Worm (Caenorhabditis elegans) whole organism, L4/young adult: ENCODE data around the gene lin-54.

Experiments
- W03F9.2 ChIP-seq: fragments of 150-350 bp; optimal IDR thresholded peaks from 2 replicates; lab custom pipeline; 2014; ENCODE audit warnings: missing biosample characterization, missing genetic modification characterization
- dao-5 ChIP-seq: sonication (generic microtip); optimal IDR thresholded peaks from 2 replicates; lab custom pipeline; 2016; ENCODE audit warnings: missing genotype, missing genetic modification characterization, moderate library complexity, missing compliant biosample characterization
- him-1 ChIP-seq: sonication (generic microtip); optimal IDR thresholded peaks from 2 replicates; lab custom pipeline; 2016; ENCODE audit warnings: missing genotype, missing genetic modification reagents, missing genetic modification characterization, missing compliant biosample characterization

Gene lin-54

DNA sequence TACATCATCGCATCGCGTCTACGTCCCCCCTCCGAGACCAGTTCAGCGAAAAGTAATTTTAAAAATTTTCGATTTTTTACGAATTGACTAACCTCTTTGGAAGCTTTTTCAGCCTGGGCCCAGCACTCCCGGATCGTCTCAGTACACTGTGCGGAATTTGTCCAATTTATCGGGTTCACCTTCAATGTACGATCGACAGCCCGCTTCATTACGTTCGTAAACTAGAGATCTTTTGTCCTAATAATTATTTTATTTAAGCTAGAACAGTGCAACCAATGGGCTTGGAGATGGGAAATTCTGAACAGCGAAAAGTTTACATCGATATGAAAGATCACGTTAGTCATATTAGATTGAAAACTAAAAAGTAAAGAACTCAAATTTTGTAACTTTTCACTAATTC is 496 bp downstream of the lin-54 start:
- TF ChIP-seq dao-5 (tag; lab: Kevin White, UChicago) (no peak), him-1 (tag; lab: Kevin White, UChicago) (no peak), W03F9.2 (tag; lab: Kevin White, UChicago) (no peak)

DNA sequence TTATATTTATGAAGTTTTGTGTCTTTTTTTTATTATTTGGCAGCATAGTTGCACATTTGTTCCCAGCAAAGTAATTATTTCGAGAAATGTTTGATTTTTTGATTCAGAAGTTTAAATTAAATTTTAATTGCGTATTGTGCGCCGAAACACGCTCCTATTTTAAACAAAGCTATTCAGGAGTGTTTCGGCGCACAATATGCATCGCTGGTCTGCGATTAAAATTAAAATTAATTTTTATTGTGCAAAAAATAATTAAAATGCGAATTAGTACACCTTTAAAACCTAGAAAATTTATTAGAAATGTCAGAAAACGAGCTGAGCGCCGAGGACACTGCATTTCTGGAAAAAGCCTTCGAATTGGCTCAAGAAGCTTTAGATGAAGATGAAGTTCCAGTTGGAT is 2.5 kb downstream of the lin-54 start, which contains the start of gene JC8.4:
Gene JC8.4 (plus strand): TSS at position 301 of the 400 bp plus-strand sequence.
- TF ChIP-seq W03F9.2 (tag; lab: Kevin White, UChicago), result no peak

DNA sequence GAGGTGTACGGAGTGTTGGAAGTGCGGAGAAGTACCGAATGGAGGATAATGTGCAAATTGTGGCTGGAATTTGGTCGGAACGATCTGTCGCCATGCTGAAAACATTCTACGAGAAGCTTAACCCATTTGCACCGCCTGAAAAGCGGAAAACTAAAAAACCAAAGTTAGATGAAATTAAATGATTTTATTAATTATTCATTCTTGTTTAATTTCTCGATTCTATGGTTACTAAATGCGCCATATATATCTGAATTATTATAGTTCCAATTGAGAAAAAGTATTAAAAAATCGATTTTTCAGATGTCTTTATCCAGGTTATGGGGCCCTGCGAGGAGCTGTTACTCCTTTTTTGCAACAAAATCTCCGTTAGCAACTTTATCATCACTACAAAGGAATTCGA is 3.2 kb downstream of the lin-54 start, which contains the start of gene cox-11:
Gene cox-11 (plus strand): TSS at position 301 of the 400 bp plus-strand sequence.
- TF ChIP-seq W03F9.2 (tag; lab: Kevin White, UChicago) (no peak), him-1 (tag; lab: Kevin White, UChicago) (no peak), dao-5 (tag; lab: Kevin White, UChicago) (no peak)

DNA sequence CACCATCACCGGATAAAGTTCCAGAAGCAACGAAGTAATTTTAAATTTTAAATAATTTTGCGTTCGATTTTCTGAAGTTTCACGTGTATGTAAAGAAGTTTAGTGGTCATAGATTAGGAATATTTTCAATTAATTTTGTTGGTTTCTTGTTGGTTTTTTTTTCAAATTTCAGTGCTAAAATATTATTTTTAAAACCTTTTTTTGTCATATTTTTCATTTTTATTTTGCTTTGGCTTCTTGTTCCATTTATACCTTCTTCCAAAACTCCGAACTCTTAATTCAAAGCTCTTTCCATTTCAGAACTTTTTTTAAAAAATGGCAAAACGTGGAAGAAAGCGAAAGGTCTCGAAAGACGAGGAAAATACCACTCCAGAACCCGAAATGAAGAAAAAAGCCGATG is 6.1 kb downstream of the lin-54 start, which contains the start of gene JC8.7:
Gene JC8.7 (plus strand): TSS at position 301 of the 400 bp plus-strand sequence.
- no peak for TF ChIP-seq him-1 (tag; lab: Kevin White, UChicago)
- TF ChIP-seq W03F9.2 (tag; lab: Kevin White, UChicago), result no peak
- TF ChIP-seq dao-5 (tag; lab: Kevin White, UChicago), result no peak

DNA sequence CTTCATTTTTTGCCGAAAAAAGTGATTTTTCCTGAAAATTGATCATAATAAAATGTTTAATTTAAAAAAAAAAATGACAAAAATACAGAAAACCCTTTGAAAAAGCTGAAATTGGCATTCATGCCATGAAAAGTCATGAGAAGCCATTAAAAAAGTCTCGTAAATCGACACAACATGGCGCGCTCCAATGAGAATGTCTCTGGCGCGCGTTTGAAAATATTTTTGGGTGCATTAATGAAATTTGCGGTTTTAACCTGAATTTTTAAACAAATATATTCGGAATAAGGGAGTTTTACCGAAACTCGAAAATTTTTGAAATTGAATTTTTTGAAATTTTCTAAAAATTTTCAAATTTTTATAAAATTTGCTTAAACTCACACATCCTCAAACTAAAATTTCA is 6.9 kb downstream of the lin-54 start:
- TF ChIP-seq dao-5 (tag; lab: Kevin White, UChicago), result no peak
- TF ChIP-seq him-1 (tag; lab: Kevin White, UChicago), result no peak
- TF ChIP-seq W03F9.2 (tag; lab: Kevin White, UChicago), result no peak

DNA sequence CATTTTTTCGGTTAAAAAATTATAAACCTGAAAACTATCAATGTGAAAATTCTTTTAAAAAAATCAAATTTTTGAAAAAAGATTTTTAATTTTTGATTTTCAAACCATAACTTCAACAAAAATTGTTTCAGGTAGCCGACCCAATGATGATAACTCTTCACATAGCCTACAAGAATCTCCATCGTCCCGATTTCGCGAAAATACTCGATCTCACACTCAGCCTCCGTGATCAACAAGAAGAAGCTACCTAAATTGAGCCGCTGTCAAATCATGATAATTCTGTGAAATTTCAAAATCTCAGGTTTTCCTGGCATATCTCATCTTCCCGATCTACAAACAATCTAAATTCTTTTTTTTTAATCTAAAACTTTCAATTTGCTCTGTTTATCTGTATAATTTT is 9.4 kb downstream of the lin-54 start:
- TF ChIP-seq W03F9.2 (tag; lab: Kevin White, UChicago) (no peak), him-1 (tag; lab: Kevin White, UChicago) (no peak)

DNA sequence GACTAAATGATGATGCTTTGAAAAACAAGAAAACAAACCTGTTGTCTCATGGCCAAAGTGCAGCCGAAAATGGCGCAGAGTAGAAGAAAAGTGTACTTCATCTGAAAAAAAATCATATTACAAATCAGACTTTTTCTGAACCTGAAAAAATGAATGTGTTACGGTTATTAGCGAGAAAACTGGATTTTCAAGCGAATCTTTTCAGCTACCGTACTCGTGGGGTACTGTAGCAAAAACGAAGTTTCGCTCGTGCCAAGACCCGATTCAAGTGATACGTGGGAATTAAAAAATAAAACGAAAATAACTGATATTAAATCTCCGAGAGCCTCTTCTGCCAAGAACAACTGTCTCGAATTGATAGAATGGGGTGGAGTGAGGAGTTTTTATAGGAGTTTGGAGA is 11.4 kb downstream of the lin-54 start, which contains the start of gene ttr-51:
Gene ttr-51 (minus strand): TSS at position 101 of the 400 bp plus-strand sequence.
- TF ChIP-seq dao-5 (tag; lab: Kevin White, UChicago), result no peak
- no peak for TF ChIP-seq W03F9.2 (tag; lab: Kevin White, UChicago)
- TF ChIP-seq him-1 (tag; lab: Kevin White, UChicago), result no peak

DNA sequence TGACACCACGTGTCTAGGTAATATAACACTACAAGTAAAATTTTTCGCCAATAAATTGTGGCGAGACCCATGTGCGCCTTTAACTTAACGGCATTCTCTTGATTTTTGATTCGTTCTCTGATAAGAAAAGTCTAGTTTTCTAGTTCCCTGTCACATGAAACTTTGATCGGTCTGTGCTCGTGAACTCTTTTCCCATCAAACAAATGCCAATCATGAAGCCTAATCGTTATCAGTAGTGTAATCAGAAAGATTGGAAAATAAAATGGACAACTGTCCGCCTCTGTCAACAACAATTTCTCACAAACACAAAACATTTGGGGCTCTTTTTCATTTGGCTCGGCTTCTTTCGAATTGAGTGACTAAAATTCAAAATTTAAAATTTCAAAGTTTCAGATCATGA is 13.0 kb downstream of the lin-54 start, which contains the start of gene ttr-45:
Gene ttr-45 (plus strand): TSS at position 385 of the 400 bp plus-strand sequence.
- TF ChIP-seq him-1 (tag; lab: Kevin White, UChicago), result no peak

DNA sequence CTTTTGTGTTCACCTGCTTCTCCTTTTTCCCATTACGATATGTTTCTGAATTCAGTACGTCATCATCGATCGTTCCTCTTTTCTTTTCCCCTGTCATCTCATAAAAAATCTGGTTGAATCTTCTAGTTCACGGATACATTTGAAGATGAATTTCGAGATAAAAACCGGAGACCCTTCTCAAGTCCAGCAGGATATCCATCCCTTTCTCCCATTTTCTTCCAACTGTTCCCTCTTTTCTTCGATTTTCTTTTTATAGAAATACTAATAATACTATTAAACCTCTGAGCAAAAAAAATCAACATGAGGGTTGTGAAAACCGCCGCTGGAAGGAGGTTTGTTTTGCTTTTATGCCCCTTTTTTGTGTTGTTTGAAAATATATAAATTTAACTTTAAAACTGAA is 15.0 kb downstream of the lin-54 start, which contains the start of gene bus-12:
Gene bus-12 (plus strand): TSS at position 301 of the 400 bp plus-strand sequence.
- no peak for TF ChIP-seq dao-5 (tag; lab: Kevin White, UChicago)
- TF ChIP-seq W03F9.2 (tag; lab: Kevin White, UChicago), result no peak
- TF ChIP-seq him-1 (tag; lab: Kevin White, UChicago), result no peak

DNA sequence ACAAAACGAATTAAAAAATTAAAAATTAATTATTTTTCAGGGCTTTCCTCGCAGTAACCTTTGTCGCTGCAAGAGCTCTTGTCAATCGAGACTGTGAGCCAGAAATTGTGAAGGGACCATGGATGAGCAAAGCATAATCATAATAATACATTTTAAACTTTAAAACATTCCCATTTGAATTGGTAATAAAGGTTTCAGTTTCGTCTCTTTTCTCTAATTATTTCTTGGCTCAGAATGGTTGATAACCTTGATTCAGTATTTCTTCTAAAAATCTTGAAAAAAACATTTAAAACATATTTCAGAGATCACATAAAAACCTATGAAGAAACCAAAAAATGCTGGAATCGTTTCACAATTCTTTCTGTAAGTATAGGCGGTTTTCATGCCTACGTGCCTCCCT is 18.0 kb downstream of the lin-54 start, which contains the start of gene JC8.16:
Gene JC8.16 (plus strand): TSS at position 301 of the 400 bp plus-strand sequence.
- TF ChIP-seq W03F9.2 (tag; lab: Kevin White, UChicago) (no peak), him-1 (tag; lab: Kevin White, UChicago) (no peak), dao-5 (tag; lab: Kevin White, UChicago) (no peak)

DNA sequence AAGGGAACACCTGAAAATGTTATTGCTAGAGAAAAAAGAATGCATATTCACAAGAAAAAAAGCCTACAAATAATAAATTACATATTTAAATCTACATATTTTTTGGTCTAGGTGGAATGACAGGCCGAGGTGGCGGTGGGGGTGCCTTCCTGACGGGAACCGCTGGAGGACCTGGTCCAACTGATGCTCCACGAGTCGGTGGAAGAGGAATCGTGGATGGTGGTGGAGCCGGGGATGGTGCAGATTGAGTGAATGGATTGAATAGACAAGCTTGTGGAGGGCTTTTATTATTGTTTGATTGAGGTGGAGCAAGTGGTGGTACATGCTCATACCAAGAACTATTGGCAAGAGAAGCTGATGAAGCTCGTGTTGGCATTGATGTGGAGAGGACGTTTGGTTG is 20.9 kb downstream of the lin-54 start:
- no peak for TF ChIP-seq dao-5 (tag; lab: Kevin White, UChicago)
- TF ChIP-seq W03F9.2 (tag; lab: Kevin White, UChicago), result no peak
- TF ChIP-seq him-1 (tag; lab: Kevin White, UChicago), result no peak

DNA sequence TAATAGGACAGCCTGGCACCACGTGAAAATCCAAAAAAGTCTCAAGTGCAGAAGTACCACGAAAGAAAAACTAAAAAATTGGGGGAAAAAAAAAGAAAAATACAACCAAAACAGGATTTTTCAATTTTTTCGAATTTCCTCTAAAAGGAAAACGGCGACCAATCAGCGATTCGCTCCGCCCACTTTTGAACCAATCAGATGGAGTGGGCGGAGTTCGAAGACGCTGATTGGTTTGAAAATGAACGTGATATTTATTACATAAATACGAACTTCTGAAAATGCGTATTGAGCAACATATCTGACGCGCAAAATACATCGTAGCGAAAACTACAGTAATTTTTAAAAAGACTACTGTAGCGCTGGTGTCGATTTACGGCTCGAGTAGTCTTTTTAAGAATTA is 27.5 kb downstream of the lin-54 start:
- TF ChIP-seq W03F9.2 (tag; lab: Kevin White, UChicago) (no peak), him-1 (tag; lab: Kevin White, UChicago) (no peak), dao-5 (tag; lab: Kevin White, UChicago) (no peak)

DNA sequence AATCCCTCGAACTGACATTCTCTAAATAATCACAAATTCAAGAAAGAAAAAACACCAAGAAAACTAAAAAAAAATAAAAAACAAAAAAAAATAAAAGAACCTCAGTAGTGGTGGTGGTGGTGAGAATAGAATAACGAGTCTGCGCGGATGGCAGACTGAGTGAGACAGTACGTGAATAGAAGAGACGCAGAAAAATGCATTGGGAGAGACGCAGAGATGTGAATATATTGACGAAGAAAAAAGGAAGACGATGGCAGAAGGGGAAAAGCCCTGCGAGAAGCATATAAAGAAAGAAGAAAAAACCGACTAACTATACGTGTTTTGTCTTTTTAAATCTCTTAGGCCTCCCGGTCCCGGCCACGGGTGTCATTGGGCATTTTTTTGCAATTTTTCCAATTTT is 31.6 kb downstream of the lin-54 start, which contains the start of gene unc-26:
Gene unc-26 (minus strand): TSS at position 23 of the 400 bp plus-strand sequence.
- TF ChIP-seq W03F9.2 (tag; lab: Kevin White, UChicago) (no peak), him-1 (tag; lab: Kevin White, UChicago) (no peak), dao-5 (tag; lab: Kevin White, UChicago) (no peak)

DNA sequence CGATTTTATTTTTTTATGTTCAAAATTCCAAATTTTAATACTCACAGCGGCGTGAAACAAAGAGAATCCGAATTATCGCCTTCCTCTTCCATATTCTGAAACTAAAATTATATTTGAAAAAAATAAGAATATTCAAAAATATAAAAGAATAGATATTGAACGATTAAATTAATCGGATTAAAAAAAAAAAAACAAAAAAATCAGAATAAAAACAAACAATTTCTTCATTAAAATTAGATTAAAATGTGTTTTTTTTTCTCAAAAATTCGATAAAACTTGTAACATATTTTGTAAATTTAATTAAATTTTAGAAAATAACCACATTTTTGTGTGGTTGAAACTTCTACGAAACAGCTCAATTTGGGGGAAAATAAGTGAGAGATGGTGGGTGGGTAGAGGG is 41.9 kb downstream of the lin-54 start, which contains the start of gene cpsf-3:
Gene cpsf-3 (minus strand): TSS at position 101 of the 400 bp plus-strand sequence.
- TF ChIP-seq him-1 (tag; lab: Kevin White, UChicago) (no peak), W03F9.2 (tag; lab: Kevin White, UChicago) (no peak), dao-5 (tag; lab: Kevin White, UChicago) (no peak)
